Worm (Caenorhabditis elegans) whole organism, L4/young adult: Measurements from ENCODE around the gene Y55F3AR.2.

ENCODE experiments used
- W03F9.2 ChIP-seq: fragments of 150-350 bp; optimal IDR thresholded peaks from 2 replicates; lab custom pipeline; 2014; ENCODE audit warnings: missing biosample characterization, missing genetic modification characterization
- dao-5 ChIP-seq: sonication (generic microtip); optimal IDR thresholded peaks from 2 replicates; lab custom pipeline; 2016; ENCODE audit warnings: missing genotype, missing genetic modification characterization, moderate library complexity, missing compliant biosample characterization
- him-1 ChIP-seq: sonication (generic microtip); optimal IDR thresholded peaks from 2 replicates; lab custom pipeline; 2016; ENCODE audit warnings: missing genotype, missing genetic modification reagents, missing genetic modification characterization, missing compliant biosample characterization

Y55F3AR.2 gene

DNA sequence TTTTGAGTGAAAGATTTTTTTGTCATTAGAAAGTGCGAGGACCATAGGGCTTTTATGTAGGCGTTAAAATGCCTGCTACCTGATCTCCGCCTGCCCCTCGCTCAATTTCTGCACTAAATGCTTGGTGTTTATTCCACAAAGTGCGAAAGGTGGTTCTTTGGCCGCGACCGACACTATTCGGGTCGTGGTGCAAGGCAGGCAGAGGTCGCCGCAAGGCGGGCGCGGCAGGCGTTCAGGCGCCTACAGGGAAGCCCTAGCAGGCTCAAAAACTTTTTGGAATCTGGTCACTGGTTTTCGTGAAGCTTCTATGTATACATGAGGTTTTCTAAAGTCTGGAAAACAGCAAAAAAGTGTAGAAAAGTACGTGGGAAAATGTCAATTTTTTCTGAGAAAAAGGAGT is 26.5 kb downstream of the Y55F3AR.2 start:
- no peak for TF ChIP-seq W03F9.2 (tag; lab: Kevin White, UChicago)
- TF ChIP-seq him-1: no peak
- no peak for TF ChIP-seq dao-5 (tag; lab: Kevin White, UChicago)

DNA sequence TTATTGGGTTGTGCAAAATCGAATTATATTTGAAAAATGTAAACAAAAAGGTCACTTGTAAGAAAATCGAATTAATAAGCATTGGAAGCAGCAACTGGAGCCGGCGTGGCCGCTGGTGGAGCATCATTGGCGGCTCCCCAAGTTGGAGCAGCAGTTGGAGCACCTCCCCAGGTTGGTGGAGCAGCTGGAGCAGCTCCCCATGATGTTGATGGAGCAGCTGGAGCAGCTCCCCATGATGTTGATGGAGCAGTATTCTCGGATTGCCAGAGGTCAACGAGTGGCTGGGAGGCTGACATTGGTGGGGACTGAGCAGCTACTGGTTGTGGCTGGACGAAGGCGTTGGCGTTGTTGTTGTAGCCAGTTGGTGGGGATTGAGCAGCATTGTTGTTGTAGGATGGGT is 27.2 kb downstream of the Y55F3AR.2 start:
- TF ChIP-seq him-1: no peak
- TF ChIP-seq W03F9.2 (tag; lab: Kevin White, UChicago): no peak
- TF ChIP-seq dao-5 (tag; lab: Kevin White, UChicago): no peak

DNA sequence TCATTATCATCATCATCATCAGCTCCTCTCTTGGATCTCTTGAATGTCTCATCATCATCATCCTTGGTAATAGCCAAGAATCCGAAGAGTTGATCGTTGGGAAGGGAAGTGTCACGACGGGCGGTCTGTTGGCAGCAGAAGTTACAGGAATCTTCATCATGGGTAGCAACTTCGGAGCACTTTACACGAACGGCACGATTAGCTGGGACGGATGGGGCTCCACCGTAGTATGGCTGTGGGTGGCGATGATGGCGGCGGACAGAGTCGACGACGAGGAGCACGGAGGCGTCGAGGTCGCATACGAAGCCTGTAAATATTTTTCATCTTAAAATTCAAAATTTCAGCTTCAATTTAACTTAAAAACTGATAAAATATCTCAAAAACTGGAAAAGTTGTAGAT is 29.0 kb downstream of the Y55F3AR.2 start:
- TF ChIP-seq dao-5 (tag; lab: Kevin White, UChicago): no peak
- no peak for TF ChIP-seq him-1
- no peak for TF ChIP-seq W03F9.2 (tag; lab: Kevin White, UChicago)

DNA sequence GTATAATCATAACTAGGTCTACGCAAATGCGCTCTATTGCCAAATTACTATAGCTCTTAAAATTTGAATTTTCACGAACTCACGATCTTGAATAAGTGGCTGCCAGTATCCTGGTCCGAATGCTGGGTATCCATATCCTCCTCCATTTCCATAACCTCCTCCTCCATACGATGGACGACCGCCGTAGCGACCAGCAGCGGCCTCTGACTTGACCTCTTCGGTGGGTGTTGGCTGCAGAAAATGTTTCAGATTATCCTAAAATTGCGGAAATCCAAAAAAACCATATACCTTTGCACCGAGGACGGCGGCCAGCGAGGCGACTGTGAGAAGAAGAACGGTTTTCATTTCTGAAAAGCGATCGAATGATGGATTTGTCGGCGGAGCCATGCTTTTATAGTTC is 30.4 kb downstream of the Y55F3AR.2 start, which contains the start of gene perm-4:
perm-4 (minus strand) TSS at position 367 of the 400 bp plus-strand sequence.
- no peak for TF ChIP-seq dao-5 (tag; lab: Kevin White, UChicago)
- no peak for TF ChIP-seq him-1
- no peak for TF ChIP-seq W03F9.2 (tag; lab: Kevin White, UChicago)

DNA sequence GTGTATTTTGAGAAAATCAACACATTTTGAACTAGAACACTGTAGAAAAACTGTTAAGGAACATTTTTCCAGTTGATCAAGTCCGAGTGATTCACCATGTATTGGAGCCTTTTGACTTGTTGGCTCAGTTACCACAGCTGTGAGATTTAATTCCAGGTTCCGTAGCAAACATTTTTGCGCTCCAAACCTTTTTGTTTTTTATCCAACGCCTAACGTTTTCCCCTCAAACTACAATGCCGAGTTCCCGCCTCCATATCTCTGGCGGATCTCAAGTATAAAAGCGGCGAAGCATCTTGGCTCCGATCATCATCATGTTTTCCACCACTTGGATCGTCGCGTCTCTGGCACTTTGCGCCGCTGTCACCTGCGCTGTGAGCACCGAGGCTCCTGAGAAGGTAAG is 32.1 kb downstream of the Y55F3AR.2 start, which contains the start of gene perm-2:
perm-2 (plus strand) TSS at position 301 of the 400 bp plus-strand sequence.
- TF ChIP-seq W03F9.2 (tag; lab: Kevin White, UChicago): no peak
- TF ChIP-seq dao-5 (tag; lab: Kevin White, UChicago): no peak
- TF ChIP-seq him-1: no peak

DNA sequence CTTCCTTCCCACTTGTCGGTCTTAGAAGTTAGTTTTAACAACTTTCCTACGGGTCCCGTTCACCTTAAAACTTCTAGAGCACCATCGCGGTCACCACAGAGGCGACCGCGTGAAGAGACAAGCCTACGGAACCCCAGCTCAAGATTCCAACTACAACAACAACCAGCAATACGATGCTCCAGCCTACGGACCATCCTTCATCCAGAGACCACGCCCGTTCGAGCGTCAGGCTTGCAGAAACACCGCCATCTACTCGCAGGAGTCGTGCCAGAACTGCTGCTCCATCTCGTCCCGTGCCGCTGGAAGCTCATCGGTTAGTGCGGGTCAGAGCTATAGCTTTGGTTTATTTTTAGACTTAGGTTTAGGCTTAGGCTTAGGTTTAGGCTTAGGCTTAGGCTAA is 33.5 kb downstream of the Y55F3AR.2 start:
- no peak for TF ChIP-seq him-1
- no peak for TF ChIP-seq dao-5 (tag; lab: Kevin White, UChicago)
- no peak for TF ChIP-seq W03F9.2 (tag; lab: Kevin White, UChicago)

DNA sequence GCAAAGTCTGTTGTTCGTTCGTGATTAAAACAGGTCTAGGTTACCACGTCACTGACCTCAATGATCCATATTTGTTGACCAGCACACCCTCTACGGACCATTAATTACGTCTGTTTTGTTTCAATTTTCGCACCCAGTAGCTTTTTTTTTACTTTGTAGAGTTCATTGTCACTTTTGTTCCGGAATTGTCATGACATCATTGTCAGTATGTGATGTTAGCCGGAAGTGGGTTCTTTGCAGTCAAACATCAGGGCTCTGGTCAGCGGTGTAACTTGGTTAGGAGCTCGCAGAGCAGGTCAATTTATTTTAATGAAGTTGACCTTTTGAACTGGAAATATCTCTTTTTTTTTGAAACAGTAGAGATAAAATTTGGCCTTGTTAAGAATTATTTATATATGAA is 42.3 kb downstream of the Y55F3AR.2 start, which contains the start of gene C44B12.6:
C44B12.6 (minus strand) TSS at position 101 of the 400 bp plus-strand sequence.
- TF ChIP-seq him-1 (no peak), W03F9.2 (tag; lab: Kevin White, UChicago) (no peak), dao-5 (tag; lab: Kevin White, UChicago) (no peak)
